Fruit fly (Drosophila melanogaster): ENCODE data around the gene Non2.

The Non2 gene

DNA sequence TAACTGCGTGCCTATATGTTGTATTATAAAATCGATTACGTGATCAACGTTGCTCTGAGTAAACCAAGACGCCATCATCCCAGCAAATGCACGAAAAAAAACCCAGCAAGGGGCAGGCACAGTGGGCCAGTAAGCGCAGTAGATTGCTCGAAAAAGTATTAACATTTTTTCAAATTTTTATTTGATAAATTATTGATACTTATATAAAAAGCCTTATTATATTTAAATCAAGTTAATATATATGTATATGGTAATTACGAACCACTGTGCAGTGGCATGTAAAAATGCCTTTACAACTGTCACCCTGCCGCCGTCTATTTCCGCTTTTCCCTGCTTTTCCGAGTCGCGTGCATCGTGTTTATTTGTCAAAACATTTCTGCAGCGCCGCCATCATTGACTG lies 39.8 kb upstream of the Non2 start (continued):
- TF ChIP-seq CG1832 (GFP tag; optimal IDR thresholded peaks at IDR 0.05) (no peak), ranshi (GFP tag; IDR thresholded peaks at IDR 0.05) (peak; percentile 48; the same call in 1 of the 2 replicates), Awh (GFP tag; IDR thresholded peaks at IDR 0.05) (peak; percentile 45; the same call in 1 of the 2 replicates), p53 (GFP tag; optimal IDR thresholded peaks at IDR 0.05) (no peak), tup (GFP tag; optimal IDR thresholded peaks at IDR 0.05) (no peak), CG32772 (GFP tag; IDR thresholded peaks at IDR 0.05) (peak; percentile 57), CG1233 (GFP tag; optimal IDR thresholded peaks at IDR 0.05) (no peak), CG18619 (GFP tag; optimal IDR thresholded peaks at IDR 0.05) (peak; percentile 2), D (optimal IDR thresholded peaks at IDR 0.05) (no peak), D (GFP tag; optimal IDR thresholded peaks at IDR 0.05) (no peak), hkb (optimal IDR thresholded peaks at IDR 0.05) (no peak), hkb (GFP tag; IDR thresholded peaks at IDR 0.05) (peak; percentile 56), esg (GFP tag; conservative IDR thresholded peaks at IDR 0.05) (peak; percentile 64), unc-4 (GFP tag; IDR thresholded peaks at IDR 0.05; ENCODE audit: partially characterized antibody) (no peak), Side (GFP tag; optimal IDR thresholded peaks at IDR 0.05) (no peak), al (GFP tag; IDR thresholded peaks at IDR 0.05) (peak; percentile 79), GATAe (GFP tag; conservative IDR thresholded peaks at IDR 0.05) (no peak; the same call in 1 of the 2 replicates), Dll (GFP tag; IDR thresholded peaks at IDR 0.05; ENCODE audit: partially characterized antibody) (no peak), Dbx (GFP tag; IDR thresholded peaks at IDR 0.05) (0 out of 3 replicates have a peak, but pooled peaks have one; percentile 23), Xrp1 (GFP tag; IDR thresholded peaks at IDR 0.05) (peak; percentile 75), CG13775 (GFP tag; optimal IDR thresholded peaks at IDR 0.05) (peak; percentile 31), ara (GFP tag; IDR thresholded peaks at IDR 0.05) (no peak), H2.0 (GFP tag; IDR thresholded peaks at IDR 0.05) (peak; percentile 68), Optix (GFP tag; IDR thresholded peaks at IDR 0.05) (peak; percentile 20; the same call in 1 of the 3 replicates), CG4328 (GFP tag; optimal IDR thresholded peaks at IDR 0.05) (no peak), CTCF (GFP tag; optimal IDR thresholded peaks at IDR 0.05) (no peak), tio (GFP tag; optimal IDR thresholded peaks at IDR 0.05) (no peak), CG13624 (GFP tag; optimal IDR thresholded peaks at IDR 0.05) (no peak), D19B (GFP tag; optimal IDR thresholded peaks at IDR 0.05) (no peak), CG1024 (GFP tag; IDR thresholded peaks at IDR 0.05) (no peak), CG12155 (GFP tag; optimal IDR thresholded peaks at IDR 0.05) (peak; percentile 8), Ssrp (tag; optimal IDR thresholded peaks at IDR 0.05) (peak; percentile 6), Bdp1 (GFP tag; optimal IDR thresholded peaks at IDR 0.05) (no peak), Taf1 (GFP tag; IDR thresholded peaks at IDR 0.05) (peak; percentile 53), pnt (GFP tag; optimal IDR thresholded peaks at IDR 0.05) (no peak), Rfx (GFP tag; IDR thresholded peaks at IDR 0.05) (peak; percentile 80), ken (GFP tag; IDR thresholded peaks at IDR 0.05) (peak; percentile 51; the same call in 1 of the 3 replicates), CG6791 (GFP tag; IDR thresholded peaks at IDR 0.05; ENCODE audit: partially characterized antibody) (no peak), psq (GFP tag; optimal IDR thresholded peaks at IDR 0.05) (no peak), CG42726 (GFP tag; IDR thresholded peaks at IDR 0.05; ENCODE audit: partially characterized antibody) (no peak), dan (GFP tag; IDR thresholded peaks at IDR 0.05) (no peak), fd3F (GFP tag; optimal IDR thresholded peaks at IDR 0.05) (peak; percentile 26), rib (GFP tag; IDR thresholded peaks at IDR 0.05) (0 out of 2 replicates have a peak, but pooled peaks have one; percentile 45), CG34422 (GFP tag; IDR thresholded peaks at IDR 0.05) (peak; percentile 55; the same call in 1 of the 3 replicates), wek (GFP tag; optimal IDR thresholded peaks at IDR 0.05) (no peak), chm (GFP tag; IDR thresholded peaks at IDR 0.05) (peak; percentile 50; the same call in 1 of the 2 replicates), ERR (GFP tag; optimal IDR thresholded peaks at IDR 0.05) (no peak), Drgx (GFP tag; IDR thresholded peaks at IDR 0.05) (peak; percentile 62), crol (GFP tag; IDR thresholded peaks at IDR 0.05) (no peak), cwo (GFP tag; optimal IDR thresholded peaks at IDR 0.05) (peak; percentile 26), E2f2 (GFP tag; IDR thresholded peaks at IDR 0.05) (peak; percentile 39; the same call in 1 of the 2 replicates), CG8281 (tag; optimal IDR thresholded peaks at IDR 0.05) (no peak), CG3407 (GFP tag; optimal IDR thresholded peaks at IDR 0.05) (no peak)

Measured in whole organism, embryonic.